Worm (Caenorhabditis elegans): Measurements from ENCODE around the gene Y81B9A.4.

- TF ChIP-seq him-1 (tag; optimal IDR thresholded peaks at IDR 0.05) (no peak), dao-5 (tag; optimal IDR thresholded peaks at IDR 0.05) (no peak)
Measured at ce11 chrX:9180823-9181222, at the start of gene Y81B9A.4.
